Worm (Caenorhabditis elegans): ENCODE data around the gene F32D8.7.

The F32D8.7 gene

DNA sequence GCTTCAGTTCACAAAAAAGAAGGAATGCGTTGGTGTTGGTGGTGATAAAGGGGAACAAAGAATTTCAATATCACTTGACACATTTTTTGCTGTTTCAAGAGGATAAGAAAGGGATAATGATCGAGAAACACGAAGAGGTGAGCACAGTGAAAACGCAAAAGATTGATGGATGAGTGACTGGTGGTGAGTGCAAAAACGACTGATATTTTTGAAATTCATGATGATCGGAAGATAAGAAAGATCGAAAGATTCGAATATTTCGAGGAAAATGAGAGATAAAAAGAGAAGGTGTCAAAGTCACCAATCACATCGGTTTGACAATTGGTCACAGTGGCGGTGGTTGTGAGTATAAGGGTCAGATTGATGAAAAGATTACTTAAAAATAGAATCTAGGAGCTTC, 17.7 kb downstream of the F32D8.7 start:
- TF ChIP-seq egl-5 (tag; optimal IDR thresholded peaks at IDR 0.05) (no peak), unc-62 (GFP tag; optimal IDR thresholded peaks at IDR 0.05) (peak; percentile 82), nfya-1 (tag; optimal IDR thresholded peaks at IDR 0.05; ENCODE audit: insufficient read depth) (peak; percentile 15), elt-1 (tag; optimal IDR thresholded peaks at IDR 0.05) (peak; percentile 76), tbx-2 (tag; optimal IDR thresholded peaks at IDR 0.05) (no peak)

DNA sequence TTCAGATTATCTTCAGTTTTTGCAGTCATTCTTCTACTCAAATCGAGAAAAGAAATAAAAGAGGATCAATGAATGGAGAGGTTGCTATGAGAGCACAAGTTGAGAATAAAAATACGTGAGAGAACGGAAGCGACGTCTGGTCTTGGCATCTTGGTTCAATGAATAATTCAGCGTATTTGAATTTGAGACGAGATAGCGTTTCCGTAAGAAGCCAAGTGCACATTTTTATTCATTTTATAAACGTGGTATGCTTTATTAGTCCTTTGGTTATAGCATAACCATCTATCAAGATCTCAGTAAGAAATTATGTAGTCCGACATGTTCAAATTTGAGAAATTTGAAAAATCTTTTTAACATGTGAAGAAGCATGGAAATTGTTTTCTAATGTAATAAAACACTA, 20.1 kb downstream of the F32D8.7 start, which contains the start of gene F58B4.2:
Gene F58B4.2 (minus strand): TSS at position 101 of the 400 bp plus-strand sequence.
- TF ChIP-seq aly-2 (tag; optimal IDR thresholded peaks at IDR 0.05) (no peak), nhr-77 (tag; optimal IDR thresholded peaks at IDR 0.05) (no peak), ceh-82 (tag; optimal IDR thresholded peaks at IDR 0.05) (no peak), ceh-9 (tag; optimal IDR thresholded peaks at IDR 0.05) (no peak), fos-1 (tag; optimal IDR thresholded peaks at IDR 0.05) (no peak)

DNA sequence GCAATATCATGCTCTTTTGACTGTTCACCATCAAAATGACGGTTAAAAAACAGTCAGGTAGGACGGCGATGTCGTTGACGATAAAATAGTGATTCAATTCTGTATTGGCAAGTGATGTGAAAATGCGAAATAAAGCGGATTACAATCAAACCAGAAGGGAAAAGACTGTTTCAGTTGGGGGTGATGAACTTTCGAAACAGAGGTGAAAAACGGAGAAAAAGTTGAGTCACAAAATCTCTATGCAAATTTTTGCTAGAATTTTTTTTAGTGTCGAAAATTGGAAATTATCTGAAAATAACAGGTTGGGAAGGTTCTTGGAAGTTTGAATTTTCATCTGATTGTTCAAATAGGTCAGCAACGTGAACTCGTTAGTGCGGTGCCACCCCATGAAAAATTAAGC, 23.5 kb downstream of the F32D8.7 start, which contains the start of gene nas-31:
Gene nas-31 (minus strand): TSS at position 101 of the 400 bp plus-strand sequence.
- TF ChIP-seq nhr-28 (tag; optimal IDR thresholded peaks at IDR 0.05) (no peak), mdl-1 (tag; optimal IDR thresholded peaks at IDR 0.05) (no peak), ceh-82 (tag; optimal IDR thresholded peaks at IDR 0.05) (no peak), zag-1 (tag; optimal IDR thresholded peaks at IDR 0.05) (no peak), nhr-11 (tag; optimal IDR thresholded peaks at IDR 0.05) (no peak), aly-2 (tag; optimal IDR thresholded peaks at IDR 0.05) (no peak), ceh-16 (tag; optimal IDR thresholded peaks at IDR 0.05) (no peak), nhr-43 (tag; optimal IDR thresholded peaks at IDR 0.05; ENCODE audit: poor library complexity, severe bottlenecking) (no peak), pha-4 (tag; optimal IDR thresholded peaks at IDR 0.05) (no peak), skn-1 (tag; optimal IDR thresholded peaks at IDR 0.05) (no peak), ztf-11 (tag; optimal IDR thresholded peaks at IDR 0.05) (no peak), tbx-2 (tag; optimal IDR thresholded peaks at IDR 0.05) (no peak), lsy-12 (tag; optimal IDR thresholded peaks at IDR 0.05) (no peak), fkh-2 (tag; optimal IDR thresholded peaks at IDR 0.05) (no peak), hmg-11 (tag; optimal IDR thresholded peaks at IDR 0.05) (no peak), egl-5 (tag; optimal IDR thresholded peaks at IDR 0.05) (no peak), fos-1 (tag; optimal IDR thresholded peaks at IDR 0.05) (no peak)

DNA sequence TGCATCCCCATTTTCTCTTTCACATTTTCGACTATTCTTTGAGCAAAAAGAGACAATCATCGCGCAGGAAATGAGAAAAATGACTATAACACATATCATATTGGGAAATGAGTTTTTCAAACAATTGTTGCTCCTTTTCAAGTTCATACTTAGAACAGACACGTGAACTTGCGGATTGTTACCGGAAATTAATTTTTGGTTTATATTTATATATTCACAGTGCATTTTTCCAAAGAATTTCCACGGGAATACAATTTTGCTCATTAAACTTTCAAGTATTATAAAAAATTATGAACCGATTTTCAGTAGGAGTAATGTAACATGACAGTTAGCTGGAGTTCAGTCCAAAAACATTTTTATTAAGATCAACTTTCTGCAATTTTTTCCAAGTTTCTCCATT, 25.0 kb downstream of the F32D8.7 start, which contains the start of gene F58B4.7:
Gene F58B4.7 (minus strand): TSS at position 101 of the 400 bp plus-strand sequence.
- TF ChIP-seq zag-1 (tag; optimal IDR thresholded peaks at IDR 0.05) (no peak), ztf-4 (tag; optimal IDR thresholded peaks at IDR 0.05) (no peak), ceh-16 (tag; optimal IDR thresholded peaks at IDR 0.05) (no peak), nhr-77 (tag; optimal IDR thresholded peaks at IDR 0.05) (no peak), egl-27 (tag; optimal IDR thresholded peaks at IDR 0.05) (no peak)

DNA sequence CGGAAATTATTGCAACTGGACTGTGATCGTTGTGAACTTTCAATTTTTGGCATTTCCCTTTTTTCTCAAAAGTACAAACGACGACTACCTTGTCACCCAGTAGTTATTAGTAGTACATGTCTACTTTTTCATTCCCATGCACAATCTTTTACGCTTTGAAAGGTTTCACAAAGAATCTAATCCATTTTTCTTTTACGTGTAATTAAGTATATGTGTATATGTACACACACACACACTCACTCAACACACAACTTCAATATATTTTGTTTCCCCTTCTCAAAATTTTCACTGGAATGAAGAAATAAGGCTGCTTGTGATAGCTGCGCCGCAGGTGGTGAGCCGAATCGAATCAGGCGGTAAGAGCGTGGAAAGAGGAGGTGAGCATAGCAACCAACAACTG, 26.5 kb downstream of the F32D8.7 start, which contains the start of gene F58B4.6:
Gene F58B4.6 (plus strand): TSS at position 301 of the 400 bp plus-strand sequence.
- TF ChIP-seq daf-12 (tag; optimal IDR thresholded peaks at IDR 0.05) = no peak
- TF ChIP-seq ama-1 (optimal IDR thresholded peaks at IDR 0.05) = no peak
- no peak for TF ChIP-seq ceh-9 (tag; optimal IDR thresholded peaks at IDR 0.05)
- no peak for TF ChIP-seq mdl-1 (tag; optimal IDR thresholded peaks at IDR 0.05)
- TF ChIP-seq nhr-25 (tag; optimal IDR thresholded peaks at IDR 0.05) = no peak
- no peak for TF ChIP-seq lsy-12 (tag; optimal IDR thresholded peaks at IDR 0.05)
- no peak for TF ChIP-seq tbx-2 (tag; optimal IDR thresholded peaks at IDR 0.05)
- TF ChIP-seq elt-3 (tag; optimal IDR thresholded peaks at IDR 0.05) = no peak
- TF ChIP-seq ceh-82 (tag; optimal IDR thresholded peaks at IDR 0.05) = no peak
- no peak for TF ChIP-seq R02D3.7 (tag; optimal IDR thresholded peaks at IDR 0.05)

DNA sequence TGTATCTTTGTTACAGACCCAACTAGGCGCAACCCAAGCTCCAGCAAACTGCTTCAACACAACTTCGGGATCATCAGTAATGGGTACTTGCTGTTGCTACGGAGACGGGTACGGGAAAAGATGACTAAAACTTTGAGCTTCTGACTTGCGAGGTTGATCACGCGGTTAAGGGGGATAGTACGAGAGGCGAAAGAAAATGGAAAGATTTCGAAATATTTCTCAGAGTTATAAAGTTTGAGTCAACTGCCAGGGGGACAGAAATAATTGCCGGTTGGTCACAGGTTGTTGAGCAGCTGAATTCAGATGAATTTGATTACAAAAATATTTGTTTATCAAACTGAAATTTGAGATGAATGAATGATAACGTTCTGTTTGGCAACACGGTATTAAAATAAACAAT, 27.4 kb downstream of the F32D8.7 start:
- TF ChIP-seq nhr-67 (tag; optimal IDR thresholded peaks at IDR 0.05) = no peak
- no peak for TF ChIP-seq pqm-1 (tag; optimal IDR thresholded peaks at IDR 0.05)
- TF ChIP-seq fkh-10 (GFP tag; optimal IDR thresholded peaks at IDR 0.05) = no peak
